Fruit fly (Drosophila melanogaster): ENCODE data around the gene CG32069.
A peak's percentile ranks its signal among the peaks of the same experiment; 100 is the strongest.

Gene CG32069

DNA sequence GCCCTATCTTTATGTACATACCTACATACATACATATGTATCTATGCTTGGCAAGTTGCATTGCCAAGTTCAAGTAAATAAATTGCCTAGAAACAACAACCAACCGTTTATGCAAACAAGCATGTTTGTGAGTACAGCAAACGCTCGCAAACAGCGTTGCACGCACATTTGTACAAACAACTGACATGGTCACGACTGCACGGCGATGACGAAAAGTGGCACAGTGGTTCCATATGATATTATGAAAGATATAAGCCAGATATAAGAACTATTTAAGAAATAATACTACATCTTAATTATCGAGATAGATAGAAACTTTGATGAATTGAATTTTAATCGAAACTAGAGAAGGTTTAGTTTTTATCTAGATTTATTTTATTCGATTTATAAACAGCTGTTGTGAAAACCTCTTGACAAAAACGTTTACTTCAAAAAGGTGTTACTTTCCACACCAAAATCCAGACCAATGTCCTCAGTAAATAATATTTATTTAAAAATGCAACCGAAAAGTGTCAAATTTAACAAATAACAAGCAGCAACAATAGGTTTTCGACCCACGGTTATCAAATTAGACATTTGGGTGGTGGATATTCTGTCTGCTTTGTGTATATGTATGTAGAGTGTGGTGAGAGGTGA is 27.5 kb upstream of the CG32069 start (continued):
- TF ChIP-seq CG3726 (GFP tag; IDR thresholded peaks at IDR 0.05): no peak; the same call in 1 of the 3 replicates
- TF ChIP-seq CG11560 (tag; IDR thresholded peaks at IDR 0.05): 0 out of 3 replicates have a peak, but pooled peaks have one; percentile 55
- TF ChIP-seq CG15696 (tag; optimal IDR thresholded peaks at IDR 0.05): peak; percentile 93
- TF ChIP-seq Drgx (GFP tag; IDR thresholded peaks at IDR 0.05): peak; percentile 79
- peak in 1 of 2 experiments; percentile 96 for TF ChIP-seq Eip74EF (GFP tag; optimal IDR thresholded peaks at IDR 0.05)
- peak; percentile 85 for TF ChIP-seq CG6813 (GFP tag; optimal IDR thresholded peaks at IDR 0.05)
- peak; percentile 49 for TF ChIP-seq trem (tag; optimal IDR thresholded peaks at IDR 0.05)
- TF ChIP-seq CG6854 (GFP tag; optimal IDR thresholded peaks at IDR 0.05): peak; percentile 76
- TF ChIP-seq CG10147 (GFP tag; optimal IDR thresholded peaks at IDR 0.05): peak; percentile 88
- peak; percentile 87 for TF ChIP-seq Xrp1 (GFP tag; IDR thresholded peaks at IDR 0.05)
- TF ChIP-seq CG14014 (GFP tag; IDR thresholded peaks at IDR 0.05): peak; percentile 77
- TF ChIP-seq tgo (GFP tag; IDR thresholded peaks at IDR 0.05): peak; percentile 83; the same call in 2 of the 3 replicates
- peak; percentile 61 for TF ChIP-seq ash1 (GFP tag; optimal IDR thresholded peaks at IDR 0.05)
- TF ChIP-seq CG4820 (GFP tag; optimal IDR thresholded peaks at IDR 0.05): peak; percentile 87
- peak; percentile 68 for TF ChIP-seq CG3065 (GFP tag; optimal IDR thresholded peaks at IDR 0.05)
- TF ChIP-seq sim (GFP tag; IDR thresholded peaks at IDR 0.05): peak; percentile 71
- TF ChIP-seq CG7357 (GFP tag; IDR thresholded peaks at IDR 0.05): no peak; the same call in none of the 3 replicates
- no peak for TF ChIP-seq nom (GFP tag; optimal IDR thresholded peaks at IDR 0.05)
- peak; percentile 97 for TF ChIP-seq Oli (tag; optimal IDR thresholded peaks at IDR 0.05)
- TF ChIP-seq crc (GFP tag; optimal IDR thresholded peaks at IDR 0.05): peak; percentile 61
- peak; percentile 71 for TF ChIP-seq CG1603 (tag; optimal IDR thresholded peaks at IDR 0.05)
- peak; percentile 87 for TF ChIP-seq HHEX (GFP tag; optimal IDR thresholded peaks at IDR 0.05)
- peak; percentile 91 for TF ChIP-seq CG18476 (GFP tag; optimal IDR thresholded peaks at IDR 0.05)

DNA sequence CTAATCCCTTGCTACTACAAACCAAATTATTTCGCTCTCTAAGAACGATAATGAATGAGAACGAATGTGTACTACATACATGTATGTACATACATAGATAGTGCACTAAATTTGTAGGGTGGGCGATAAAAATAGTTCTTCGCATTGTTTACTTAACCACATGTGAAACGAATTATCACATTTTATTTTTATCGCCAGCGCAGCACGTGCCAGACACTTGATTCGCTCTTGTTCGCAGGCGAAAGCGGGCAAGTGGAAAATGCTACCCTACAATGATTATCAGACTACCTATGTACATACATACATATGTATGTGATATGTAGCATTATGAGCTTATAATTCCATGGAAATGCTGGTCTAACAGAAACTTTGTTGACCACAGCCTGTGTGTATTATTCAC is 23.4 kb upstream of the CG32069 start:
- TF ChIP-seq CG7987 (GFP tag; optimal IDR thresholded peaks at IDR 0.05) (peak; percentile 35), kah (GFP tag; optimal IDR thresholded peaks at IDR 0.05) (peak; percentile 84), H15 (GFP tag; IDR thresholded peaks at IDR 0.05) (no peak), ham (GFP tag; IDR thresholded peaks at IDR 0.05) (no peak), Ada2b (GFP tag; IDR thresholded peaks at IDR 0.05) (no peak), fd3F (GFP tag; optimal IDR thresholded peaks at IDR 0.05) (peak; percentile 4), repo (GFP tag; optimal IDR thresholded peaks at IDR 0.05) (no peak), CG2199 (GFP tag; IDR thresholded peaks at IDR 0.05) (0 out of 3 replicates have a peak, but pooled peaks have one; percentile 23), sug (tag; optimal IDR thresholded peaks at IDR 0.05) (peak; percentile 92), gsb-n (tag; optimal IDR thresholded peaks at IDR 0.05) (peak; percentile 20), Dfd (GFP tag; optimal IDR thresholded peaks at IDR 0.05) (no peak), Hand (GFP tag; optimal IDR thresholded peaks at IDR 0.05) (no peak), CG2678 (tag; optimal IDR thresholded peaks at IDR 0.05) (peak; percentile 4), ATbp (GFP tag; optimal IDR thresholded peaks at IDR 0.05) (peak; percentile 12), bigmax (GFP tag; optimal IDR thresholded peaks at IDR 0.05) (peak; percentile 63), fd64A (GFP tag; optimal IDR thresholded peaks at IDR 0.05) (peak; percentile 42), chinmo (GFP tag; IDR thresholded peaks at IDR 0.05; ENCODE audit: partially characterized antibody) (0 out of 4 replicates have a peak, but pooled peaks have one; percentile 46), CG15514 (GFP tag; optimal IDR thresholded peaks at IDR 0.05) (peak; percentile 27), CG12071 (GFP tag; optimal IDR thresholded peaks at IDR 0.05) (peak; percentile 50), bowl (GFP tag; IDR thresholded peaks at IDR 0.05) (no peak), pzg (GFP tag; optimal IDR thresholded peaks at IDR 0.05) (no peak), HLHmδ (GFP tag; optimal IDR thresholded peaks at IDR 0.05) (peak; percentile 28), ewg (GFP tag; optimal IDR thresholded peaks at IDR 0.05) (no peak), mirr (GFP tag; optimal IDR thresholded peaks at IDR 0.05) (peak; percentile 80), insv (GFP tag; optimal IDR thresholded peaks at IDR 0.05) (no peak), dm (GFP tag; optimal IDR thresholded peaks at IDR 0.05) (peak; percentile 29)
